Worm (Caenorhabditis elegans) whole organism, L4/young adult: ENCODE data around the gene srg-7.

Experiments
- dao-5 ChIP-seq: sonication (generic microtip); optimal IDR thresholded peaks from 2 replicates; lab custom pipeline; 2016; ENCODE audit warnings: missing genotype, missing genetic modification characterization, moderate library complexity, missing compliant biosample characterization
- him-1 ChIP-seq: sonication (generic microtip); optimal IDR thresholded peaks from 2 replicates; lab custom pipeline; 2016; ENCODE audit warnings: missing genotype, missing genetic modification reagents, missing genetic modification characterization, missing compliant biosample characterization

DNA sequence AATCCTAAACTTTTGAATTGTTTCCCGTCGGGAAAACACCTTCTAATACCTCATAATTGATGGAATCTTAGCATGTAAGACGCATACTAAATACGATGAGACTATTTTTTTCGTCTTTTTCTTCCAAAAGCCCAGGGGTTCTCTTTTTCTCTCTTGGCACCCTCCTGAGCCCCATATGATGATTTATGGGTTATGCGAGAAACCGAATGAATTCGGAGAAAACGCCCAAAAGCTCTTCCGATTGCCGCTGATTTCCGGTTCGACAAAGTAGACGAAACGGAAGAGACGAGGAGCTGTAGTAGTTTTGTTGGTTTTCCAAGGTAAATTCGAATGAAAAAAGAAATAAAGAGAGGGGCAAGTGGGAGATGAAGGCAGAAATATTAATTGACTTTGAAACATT lies 43.5 kb upstream of the srg-7 start:
- TF ChIP-seq dao-5 (tag; lab: Kevin White, UChicago) (no peak), him-1 (tag; lab: Kevin White, UChicago) (no peak)
